Fruit fly (Drosophila melanogaster) whole organism, prepupa: ENCODE data around the gene CG9839.

Experiments used
- Blimp-1 ChIP-seq: fragments of 200-800 bp; sonication (Bioruptor generic); optimal IDR thresholded peaks from 3 replicates; lab custom pipeline; 2017; ENCODE audit warnings: missing biosample characterization, missing genetic modification characterization, mild to moderate bottlenecking, moderate library complexity, missing genetic modification reagents
- CG10631 ChIP-seq: fragments of 200-800 bp; sonication (Bioruptor generic); optimal IDR thresholded peaks from 2 replicates; lab custom pipeline; 2016; ENCODE audit warnings: missing biosample characterization, missing genetic modification characterization
- CG10669 ChIP-seq: fragments of 200-800 bp; sonication (Bioruptor generic); optimal IDR thresholded peaks from 3 replicates; lab custom pipeline; 2018; ENCODE audit warnings: missing biosample characterization, mild to moderate bottlenecking, missing genetic modification characterization, moderate library complexity
- CG11762 ChIP-seq: fragments of 200-800 bp; sonication (Bioruptor generic); optimal IDR thresholded peaks from 3 replicates; lab custom pipeline; 2016; ENCODE audit warnings: missing biosample characterization, missing genetic modification characterization; ENCODE audit not compliant: insufficient read depth
- CG15336 ChIP-seq: fragments of 200-800 bp; sonication (Bioruptor generic); IDR thresholded peaks from 2 replicates; pipeline ENCODE4 v1.3.6; 2022; ENCODE audit warnings: missing biosample characterization, missing genetic modification characterization
- CG1621 ChIP-seq: fragments of 200-800 bp; sonication (Bioruptor generic); optimal IDR thresholded peaks from 3 replicates; lab custom pipeline; 2018; ENCODE audit warnings: missing biosample characterization, mild to moderate bottlenecking, missing genetic modification characterization
- CG16779 ChIP-seq: fragments of 200-800 bp; sonication (Bioruptor generic); optimal IDR thresholded peaks from 3 replicates; lab custom pipeline; 2017; ENCODE audit warnings: missing biosample characterization, mild to moderate bottlenecking, missing genetic modification characterization
- CG3032 ChIP-seq: fragments of 200-800 bp; optimal IDR thresholded peaks from 2 replicates; lab custom pipeline; 2019; ENCODE audit warnings: missing biosample characterization, mild to moderate bottlenecking, missing genetic modification characterization, moderate library complexity
- CG31627 ChIP-seq: fragments of 200-800 bp; sonication (Bioruptor generic); optimal IDR thresholded peaks from 3 replicates; lab custom pipeline; 2016; ENCODE audit warnings: missing biosample characterization, missing genetic modification characterization
- CG32006 ChIP-seq: fragments of 200-800 bp; sonication (Bioruptor generic); optimal IDR thresholded peaks from 3 replicates; lab custom pipeline; 2017; ENCODE audit warnings: missing biosample characterization, mild to moderate bottlenecking, missing genetic modification characterization
- CG34406 ChIP-seq: fragments of 200-800 bp; sonication (Bioruptor generic); optimal IDR thresholded peaks from 3 replicates; lab custom pipeline; 2016; ENCODE audit warnings: missing biosample characterization, missing genetic modification characterization
- CG3919 ChIP-seq: fragments of 200-800 bp; sonication (Bioruptor generic); optimal IDR thresholded peaks from 3 replicates; lab custom pipeline; 2016; ENCODE audit warnings: missing biosample characterization, missing genetic modification characterization
- CG4318 ChIP-seq: fragments of 200-800 bp; sonication (Bioruptor generic); optimal IDR thresholded peaks from 3 replicates; lab custom pipeline; 2017; ENCODE audit warnings: missing biosample characterization, mild to moderate bottlenecking, missing genetic modification characterization
- CG6792 ChIP-seq: fragments of 200-800 bp; sonication (Bioruptor generic); optimal IDR thresholded peaks from 3 replicates; lab custom pipeline; 2016; ENCODE audit warnings: missing biosample characterization, missing genetic modification characterization
- CG6808 ChIP-seq: fragments of 200-800 bp; sonication (Bioruptor generic); optimal IDR thresholded peaks from 3 replicates; lab custom pipeline; 2017; ENCODE audit warnings: missing biosample characterization, missing genetic modification characterization, mild to moderate bottlenecking, moderate library complexity, missing genetic modification reagents
- CG7368 ChIP-seq: fragments of 200-800 bp; sonication (Bioruptor generic); optimal IDR thresholded peaks from 3 replicates; lab custom pipeline; 2016; ENCODE audit warnings: missing biosample characterization, missing genetic modification characterization
- CG8119 ChIP-seq: fragments of 200-800 bp; sonication (Bioruptor generic); IDR thresholded peaks from 3 replicates; pipeline ENCODE4 v1.3.6; 2022; ENCODE audit warnings: missing biosample characterization, missing genetic modification characterization
- CG8319 ChIP-seq: fragments of 200-800 bp; sonication (Bioruptor generic); optimal IDR thresholded peaks from 3 replicates; lab custom pipeline; 2016; ENCODE audit warnings: missing biosample characterization, missing genetic modification characterization
- CG8632 ChIP-seq: fragments of 200-800 bp; sonication (Bioruptor generic); optimal IDR thresholded peaks from 3 replicates; lab custom pipeline; 2016; ENCODE audit warnings: missing biosample characterization, missing genetic modification characterization
- CG9139 ChIP-seq: fragments of 200-800 bp; sonication (Bioruptor generic); optimal IDR thresholded peaks from 3 replicates; lab custom pipeline; 2017; ENCODE audit warnings: missing biosample characterization, mild to moderate bottlenecking, missing genetic modification characterization
- Eip78C ChIP-seq: fragments of 200-800 bp; sonication (Bioruptor generic); peaks from one replicate; lab custom pipeline; 2016; ENCODE audit warnings: missing biosample characterization, missing genetic modification characterization
- Ets21C ChIP-seq: fragments of 200-800 bp; sonication (Bioruptor generic); optimal IDR thresholded peaks from 3 replicates; lab custom pipeline; 2016; ENCODE audit warnings: missing biosample characterization, missing genetic modification characterization
- Ets96B ChIP-seq: fragments of 200-800 bp; optimal IDR thresholded peaks from 2 replicates; lab custom pipeline; 2019; ENCODE audit warnings: missing biosample characterization, mild to moderate bottlenecking, missing genetic modification characterization, moderate library complexity
- Hr4 ChIP-seq: fragments of 200-800 bp; sonication (Bioruptor generic); optimal IDR thresholded peaks from 3 replicates; lab custom pipeline; 2016; ENCODE audit warnings: missing biosample characterization, missing genetic modification characterization
- Met ChIP-seq: fragments of 200-800 bp; sonication (Bioruptor generic); optimal IDR thresholded peaks from 3 replicates; lab custom pipeline; 2016; ENCODE audit warnings: missing biosample characterization, missing genetic modification characterization
- Smox ChIP-seq: fragments of 200-800 bp; sonication (Bioruptor generic); optimal IDR thresholded peaks from 3 replicates; lab custom pipeline; 2016; ENCODE audit warnings: missing biosample characterization, missing genetic modification characterization
- Sox102F ChIP-seq: fragments of 200-800 bp; sonication (Bioruptor generic); optimal IDR thresholded peaks from 2 replicates; lab custom pipeline; 2016; ENCODE audit warnings: missing biosample characterization, mild to moderate bottlenecking, missing genetic modification characterization
- Sox15 ChIP-seq: fragments of 200-800 bp; sonication (Bioruptor generic); optimal IDR thresholded peaks from 3 replicates; lab custom pipeline; 2016; ENCODE audit warnings: missing biosample characterization, missing genetic modification characterization
- acj6 ChIP-seq: fragments of 200-800 bp; sonication (Bioruptor generic); optimal IDR thresholded peaks from 3 replicates; lab custom pipeline; 2016; ENCODE audit warnings: missing biosample characterization, missing genetic modification characterization
- dac ChIP-seq: fragments of 200-800 bp; sonication (Bioruptor generic); optimal IDR thresholded peaks from 2 replicates; lab custom pipeline; 2017; ENCODE audit warnings: missing biosample characterization, mild to moderate bottlenecking, missing genetic modification characterization
- dsx ChIP-seq: fragments of 200-800 bp; optimal IDR thresholded peaks from 3 replicates; lab custom pipeline; 2019; ENCODE audit warnings: missing biosample characterization, mild to moderate bottlenecking, missing genetic modification characterization, moderate library complexity; ENCODE audit not compliant: poor library complexity, severe bottlenecking
- eg ChIP-seq: fragments of 200-800 bp; sonication (Bioruptor generic); IDR thresholded peaks from 3 replicates; pipeline ENCODE4 v1.3.6; 2022; ENCODE audit warnings: missing biosample characterization, missing genetic modification characterization
- esn ChIP-seq: fragments of 200-800 bp; sonication (Bioruptor generic); optimal IDR thresholded peaks from 2 replicates; lab custom pipeline; 2016; ENCODE audit warnings: missing biosample characterization, mild to moderate bottlenecking, missing genetic modification characterization, moderate library complexity
- fd59A ChIP-seq: fragments of 200-800 bp; sonication (Bioruptor generic); optimal IDR thresholded peaks from 2 replicates; lab custom pipeline; 2017; ENCODE audit warnings: missing biosample characterization, mild to moderate bottlenecking, missing genetic modification characterization, missing genetic modification reagents
- fd85E ChIP-seq: fragments of 200-800 bp; sonication (Bioruptor generic); optimal IDR thresholded peaks from 3 replicates; lab custom pipeline; 2016; ENCODE audit warnings: missing biosample characterization, missing genetic modification characterization
- fkh ChIP-seq: fragments of 200-800 bp; sonication (Bioruptor generic); optimal IDR thresholded peaks from 3 replicates; lab custom pipeline; 2017; ENCODE audit warnings: missing biosample characterization, mild to moderate bottlenecking, missing genetic modification characterization, moderate library complexity
- net ChIP-seq: fragments of 200-800 bp; sonication (Bioruptor generic); optimal IDR thresholded peaks from 3 replicates; lab custom pipeline; 2016; ENCODE audit warnings: missing biosample characterization, missing genetic modification characterization
- pdm3 ChIP-seq: fragments of 200-800 bp; sonication (Bioruptor generic); optimal IDR thresholded peaks from 3 replicates; lab custom pipeline; 2016; ENCODE audit warnings: missing biosample characterization, missing genetic modification characterization
- spab ChIP-seq: fragments of 200-800 bp; sonication (Bioruptor generic); optimal IDR thresholded peaks from 2 replicates; lab custom pipeline; 2017; ENCODE audit warnings: missing biosample characterization, mild to moderate bottlenecking, missing genetic modification characterization, missing genetic modification reagents
- ss ChIP-seq, 2 experiments: fragments of 200-800 bp; sonication (Bioruptor generic); optimal IDR thresholded peaks; 2 replicates in 1 of 2; 3 replicates in 1 of 2; lab custom pipeline; 2017 to 2018; ENCODE audit warnings: mild to moderate bottlenecking in 2 of 2, missing biosample characterization in 2 of 2, missing genetic modification characterization in 2 of 2, moderate library complexity in 1 of 2
- svp ChIP-seq: fragments of 200-800 bp; sonication (Bioruptor generic); peaks from one replicate; lab custom pipeline; 2016; ENCODE audit warnings: missing biosample characterization, missing genetic modification characterization
- topi ChIP-seq: fragments of 200-800 bp; sonication (Bioruptor generic); optimal IDR thresholded peaks from 3 replicates; lab custom pipeline; 2016; ENCODE audit warnings: missing biosample characterization, missing genetic modification characterization
- vri ChIP-seq: fragments of 200-800 bp; sonication (Bioruptor generic); optimal IDR thresholded peaks from 3 replicates; lab custom pipeline; 2016; ENCODE audit warnings: missing biosample characterization, mild to moderate bottlenecking, missing genetic modification characterization

Gene CG9839

DNA sequence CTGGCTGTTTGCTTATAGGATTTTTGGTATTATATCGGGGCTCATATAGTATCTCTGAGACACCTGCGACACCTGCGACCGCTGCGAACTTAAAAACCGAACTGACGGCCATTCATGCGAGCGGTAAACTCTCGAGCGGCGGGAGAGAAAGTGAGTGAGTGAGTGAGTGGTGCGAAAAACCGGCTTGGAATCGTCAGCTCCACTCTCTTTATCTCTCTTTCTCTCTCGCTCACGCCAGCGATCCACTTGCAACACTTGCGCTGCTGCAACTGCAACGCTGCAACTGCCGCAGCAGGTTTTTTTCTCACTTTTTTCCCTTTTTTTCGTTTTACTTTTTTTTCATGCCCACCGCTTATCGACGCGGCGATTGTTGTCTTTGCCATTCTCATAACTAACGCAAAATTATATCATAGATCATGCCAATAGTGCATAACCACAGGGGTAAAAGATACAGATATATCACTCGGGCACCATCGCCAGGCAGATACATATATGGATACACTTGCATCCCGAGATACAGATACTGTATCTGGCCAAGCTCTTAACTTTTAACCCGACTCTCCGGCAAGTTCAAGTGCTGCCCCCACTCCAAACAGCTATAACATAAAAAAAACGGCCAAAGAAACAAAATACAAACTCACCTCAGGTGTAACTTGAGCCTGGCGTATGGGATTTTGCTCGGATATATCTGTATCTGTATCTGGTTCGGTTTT, 13.0 kb downstream of the CG9839 start (continued):
- peak; percentile 45 for TF ChIP-seq Ets96B (tag; lab: Kevin White, UChicago)
- no peak for TF ChIP-seq acj6
- peak; percentile 60 for TF ChIP-seq dsx (GFP tag; lab: Kevin White, UChicago)
- peak; percentile 80 for TF ChIP-seq CG8119 (GFP tag; lab: Robert Waterston, UW)
- TF ChIP-seq CG15336: peak; percentile 71
- peak; percentile 37 for TF ChIP-seq Sox102F (GFP tag; lab: Kevin White, UChicago)
- TF ChIP-seq CG1621 (tag; lab: Kevin White, UChicago): peak; percentile 20
- TF ChIP-seq Sox15 (GFP tag; lab: Kevin White, UChicago): no peak
- no peak for TF ChIP-seq CG6792 (GFP tag; lab: Kevin White, UChicago)
- TF ChIP-seq spab (GFP tag; lab: Kevin White, UChicago): peak; percentile 65
- peak; percentile 94 for TF ChIP-seq Blimp-1 (GFP tag; lab: Kevin White, UChicago)
- peak; percentile 70 for TF ChIP-seq Eip78C (GFP tag; lab: Kevin White, UChicago)
- TF ChIP-seq vri (GFP tag; lab: Kevin White, UChicago): no peak
- TF ChIP-seq CG3032 (tag; lab: Kevin White, UChicago): peak; percentile 43
- TF ChIP-seq CG32006: peak; percentile 37
- TF ChIP-seq CG3919 (GFP tag; lab: Kevin White, UChicago): peak; percentile 71
- TF ChIP-seq CG16779 (tag; lab: Kevin White, UChicago): peak; percentile 63
- no peak for TF ChIP-seq fkh (GFP tag; lab: Kevin White, UChicago)
- peak; percentile 57 for TF ChIP-seq net (GFP tag; lab: Kevin White, UChicago)
- peak; percentile 58 for TF ChIP-seq svp
- TF ChIP-seq topi (GFP tag; lab: Kevin White, UChicago): no peak
- TF ChIP-seq dac: peak; percentile 9
- no peak for TF ChIP-seq fd59A (GFP tag; lab: Kevin White, UChicago)
- peak; percentile 31 for TF ChIP-seq pdm3 (GFP tag; lab: Kevin White, UChicago)

DNA sequence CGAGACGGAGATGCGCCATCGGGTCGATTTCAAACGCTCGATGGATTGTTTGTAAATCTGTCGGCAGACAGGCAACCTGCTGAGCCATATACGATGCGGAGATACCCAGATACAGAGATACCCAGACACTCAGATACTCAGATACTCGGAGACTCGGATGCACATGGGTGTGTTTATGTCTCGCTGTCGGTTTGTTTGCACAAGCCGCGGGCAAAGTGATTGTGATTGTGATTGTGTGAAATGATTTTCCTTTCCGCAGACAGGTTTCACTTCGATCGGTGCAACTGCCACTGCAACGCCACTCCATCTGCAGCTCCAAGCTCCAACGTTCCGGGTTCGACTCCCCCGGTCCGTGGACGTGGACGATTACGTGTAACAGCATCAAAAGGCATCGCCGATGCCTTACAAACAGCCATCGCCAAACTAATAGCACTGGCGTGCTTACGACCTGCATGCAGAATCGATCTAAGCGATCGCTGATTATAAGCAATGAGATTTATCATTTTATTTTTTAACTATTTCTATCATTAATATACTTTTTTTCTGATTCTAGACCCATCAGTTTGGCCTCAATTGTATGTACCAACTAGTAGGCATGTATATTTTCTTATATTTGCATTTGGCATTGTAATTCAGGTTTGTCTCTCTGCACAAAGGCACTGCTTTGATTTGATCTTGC, 16.7 kb downstream of the CG9839 start:
- TF ChIP-seq CG10631 (GFP tag; lab: Kevin White, UChicago) (peak; percentile 81), pdm3 (GFP tag; lab: Kevin White, UChicago) (peak; percentile 80), Hr4 (GFP tag; lab: Kevin White, UChicago) (peak; percentile 89), CG34406 (GFP tag; lab: Kevin White, UChicago) (peak; percentile 70), CG6792 (GFP tag; lab: Kevin White, UChicago) (peak; percentile 74), Sox15 (GFP tag; lab: Kevin White, UChicago) (peak; percentile 51), ss (GFP tag; optimal IDR thresholded peaks at IDR 0.05; lab: Kevin White, UChicago) (peak; percentile 31 to 43), net (GFP tag; lab: Kevin White, UChicago) (peak; percentile 79), CG3032 (tag; lab: Kevin White, UChicago) (peak; percentile 72), CG9139 (GFP tag; lab: Kevin White, UChicago) (peak; percentile 25), eg (GFP tag; lab: Robert Waterston, UW) (peak; percentile 97), Eip78C (GFP tag; lab: Kevin White, UChicago) (peak; percentile 97), CG8319 (peak; percentile 56), dsx (GFP tag; lab: Kevin White, UChicago) (peak; percentile 77), CG31627 (peak; percentile 36), CG7368 (GFP tag; lab: Kevin White, UChicago) (peak; percentile 65), Blimp-1 (GFP tag; lab: Kevin White, UChicago) (peak; percentile 28), CG4318 (GFP tag; lab: Kevin White, UChicago) (peak; percentile 70), dac (peak; percentile 78), CG8632 (GFP tag; lab: Kevin White, UChicago) (peak; percentile 54), Met (GFP tag; lab: Kevin White, UChicago) (peak; percentile 50), CG15336 (peak; percentile 90), Sox102F (GFP tag; lab: Kevin White, UChicago) (peak; percentile 57), esn (GFP tag; lab: Kevin White, UChicago) (peak; percentile 65), Ets21C (GFP tag; lab: Kevin White, UChicago) (peak; percentile 31), fkh (GFP tag; lab: Kevin White, UChicago) (no peak), acj6 (peak; percentile 82), CG8119 (GFP tag; lab: Robert Waterston, UW) (peak; percentile 92), svp (peak; percentile 79), CG16779 (tag; lab: Kevin White, UChicago) (peak; percentile 73), Ets96B (tag; lab: Kevin White, UChicago) (peak; percentile 84), CG11762 (peak; percentile 74), Smox (GFP tag; lab: Kevin White, UChicago) (peak; percentile 55), spab (GFP tag; lab: Kevin White, UChicago) (peak; percentile 66), CG6808 (GFP tag; lab: Kevin White, UChicago) (peak; percentile 43), CG10669 (peak; percentile 78), vri (GFP tag; lab: Kevin White, UChicago) (no peak), fd85E (GFP tag; lab: Kevin White, UChicago) (peak; percentile 47)
